Fruit fly (Drosophila melanogaster) whole organism, prepupa: ENCODE results near the gene E5.

Experiments used
- Blimp-1 ChIP-seq: fragments of 200-800 bp; sonication (Bioruptor generic); optimal IDR thresholded peaks from 3 replicates; lab custom pipeline; 2017; ENCODE audit warnings: missing biosample characterization, missing genetic modification characterization, mild to moderate bottlenecking, moderate library complexity, missing genetic modification reagents
- CG10631 ChIP-seq: fragments of 200-800 bp; sonication (Bioruptor generic); optimal IDR thresholded peaks from 2 replicates; lab custom pipeline; 2016; ENCODE audit warnings: missing biosample characterization, missing genetic modification characterization
- CG11294 ChIP-seq: fragments of 200-800 bp; sonication (Bioruptor generic); IDR thresholded peaks from 2 replicates; pipeline ENCODE4 v1.3.6; 2022; ENCODE audit warnings: missing biosample characterization, missing genetic modification characterization
- CG11762 ChIP-seq: fragments of 200-800 bp; sonication (Bioruptor generic); optimal IDR thresholded peaks from 3 replicates; lab custom pipeline; 2016; ENCODE audit warnings: missing biosample characterization, missing genetic modification characterization; ENCODE audit not compliant: insufficient read depth
- CG11902 ChIP-seq: fragments of 200-800 bp; sonication (Bioruptor generic); optimal IDR thresholded peaks from 3 replicates; lab custom pipeline; 2016; ENCODE audit warnings: missing biosample characterization, missing genetic modification characterization
- CG15336 ChIP-seq: fragments of 200-800 bp; sonication (Bioruptor generic); IDR thresholded peaks from 2 replicates; pipeline ENCODE4 v1.3.6; 2022; ENCODE audit warnings: missing biosample characterization, missing genetic modification characterization
- CG3032 ChIP-seq: fragments of 200-800 bp; optimal IDR thresholded peaks from 2 replicates; lab custom pipeline; 2019; ENCODE audit warnings: missing biosample characterization, mild to moderate bottlenecking, missing genetic modification characterization, moderate library complexity
- CG32006 ChIP-seq: fragments of 200-800 bp; sonication (Bioruptor generic); optimal IDR thresholded peaks from 3 replicates; lab custom pipeline; 2017; ENCODE audit warnings: missing biosample characterization, mild to moderate bottlenecking, missing genetic modification characterization
- CG34406 ChIP-seq: fragments of 200-800 bp; sonication (Bioruptor generic); optimal IDR thresholded peaks from 3 replicates; lab custom pipeline; 2016; ENCODE audit warnings: missing biosample characterization, missing genetic modification characterization
- CG3919 ChIP-seq: fragments of 200-800 bp; sonication (Bioruptor generic); optimal IDR thresholded peaks from 3 replicates; lab custom pipeline; 2016; ENCODE audit warnings: missing biosample characterization, missing genetic modification characterization
- CG4318 ChIP-seq: fragments of 200-800 bp; sonication (Bioruptor generic); optimal IDR thresholded peaks from 3 replicates; lab custom pipeline; 2017; ENCODE audit warnings: missing biosample characterization, mild to moderate bottlenecking, missing genetic modification characterization
- CG6163 ChIP-seq: fragments of 200-800 bp; sonication (Bioruptor generic); IDR thresholded peaks from 3 replicates; pipeline ENCODE4 v1.3.6; 2022; ENCODE audit warnings: missing biosample characterization, missing genetic modification characterization
- CG6276 ChIP-seq: fragments of 200-800 bp; sonication (Bioruptor generic); optimal IDR thresholded peaks from 2 replicates; lab custom pipeline; 2017; ENCODE audit warnings: missing biosample characterization, mild to moderate bottlenecking, missing genetic modification characterization
- CG6792 ChIP-seq: fragments of 200-800 bp; sonication (Bioruptor generic); optimal IDR thresholded peaks from 3 replicates; lab custom pipeline; 2016; ENCODE audit warnings: missing biosample characterization, missing genetic modification characterization
- CG6808 ChIP-seq: fragments of 200-800 bp; sonication (Bioruptor generic); optimal IDR thresholded peaks from 3 replicates; lab custom pipeline; 2017; ENCODE audit warnings: missing biosample characterization, missing genetic modification characterization, mild to moderate bottlenecking, moderate library complexity, missing genetic modification reagents
- CG6854 ChIP-seq: fragments of 200-800 bp; sonication (Bioruptor generic); optimal IDR thresholded peaks from 2 replicates; lab custom pipeline; 2017; ENCODE audit warnings: missing biosample characterization, mild to moderate bottlenecking, missing genetic modification characterization
- CG8119 ChIP-seq: fragments of 200-800 bp; sonication (Bioruptor generic); IDR thresholded peaks from 3 replicates; pipeline ENCODE4 v1.3.6; 2022; ENCODE audit warnings: missing biosample characterization, missing genetic modification characterization
- CG8319 ChIP-seq: fragments of 200-800 bp; sonication (Bioruptor generic); optimal IDR thresholded peaks from 3 replicates; lab custom pipeline; 2016; ENCODE audit warnings: missing biosample characterization, missing genetic modification characterization
- CG8632 ChIP-seq: fragments of 200-800 bp; sonication (Bioruptor generic); optimal IDR thresholded peaks from 3 replicates; lab custom pipeline; 2016; ENCODE audit warnings: missing biosample characterization, missing genetic modification characterization
- CG9139 ChIP-seq: fragments of 200-800 bp; sonication (Bioruptor generic); optimal IDR thresholded peaks from 3 replicates; lab custom pipeline; 2017; ENCODE audit warnings: missing biosample characterization, mild to moderate bottlenecking, missing genetic modification characterization
- Eip75B ChIP-seq: fragments of 200-800 bp; sonication (Bioruptor generic); optimal IDR thresholded peaks from 3 replicates; lab custom pipeline; 2016; ENCODE audit warnings: missing biosample characterization, missing genetic modification characterization
- Eip78C ChIP-seq: fragments of 200-800 bp; sonication (Bioruptor generic); peaks from one replicate; lab custom pipeline; 2016; ENCODE audit warnings: missing biosample characterization, missing genetic modification characterization
- Eip93F ChIP-seq: fragments of 200-800 bp; sonication (Bioruptor generic); optimal IDR thresholded peaks from 2 replicates; lab custom pipeline; 2016; ENCODE audit warnings: missing biosample characterization, mild to moderate bottlenecking, missing genetic modification characterization
- Ets96B ChIP-seq: fragments of 200-800 bp; optimal IDR thresholded peaks from 2 replicates; lab custom pipeline; 2019; ENCODE audit warnings: missing biosample characterization, mild to moderate bottlenecking, missing genetic modification characterization, moderate library complexity
- Hr38 ChIP-seq: sonication (Bioruptor generic); optimal IDR thresholded peaks from 2 replicates; lab custom pipeline; 2016; ENCODE audit warnings: missing biosample characterization, missing genetic modification characterization
- Hr39 ChIP-seq: fragments of 200-800 bp; sonication (Bioruptor generic); optimal IDR thresholded peaks from 2 replicates; lab custom pipeline; 2016; ENCODE audit warnings: missing biosample characterization, missing genetic modification characterization
- Hr4 ChIP-seq: fragments of 200-800 bp; sonication (Bioruptor generic); optimal IDR thresholded peaks from 3 replicates; lab custom pipeline; 2016; ENCODE audit warnings: missing biosample characterization, missing genetic modification characterization
- OdsH ChIP-seq: fragments of 200-800 bp; sonication (Bioruptor generic); optimal IDR thresholded peaks from 3 replicates; lab custom pipeline; 2016; ENCODE audit warnings: missing biosample characterization, missing genetic modification characterization
- Smox ChIP-seq: fragments of 200-800 bp; sonication (Bioruptor generic); optimal IDR thresholded peaks from 3 replicates; lab custom pipeline; 2016; ENCODE audit warnings: missing biosample characterization, missing genetic modification characterization
- Sox102F ChIP-seq: fragments of 200-800 bp; sonication (Bioruptor generic); optimal IDR thresholded peaks from 2 replicates; lab custom pipeline; 2016; ENCODE audit warnings: missing biosample characterization, mild to moderate bottlenecking, missing genetic modification characterization
- Sox14 ChIP-seq: fragments of 200-800 bp; sonication (Bioruptor generic); optimal IDR thresholded peaks from 3 replicates; lab custom pipeline; 2016; ENCODE audit warnings: missing biosample characterization, missing genetic modification characterization
- cyc ChIP-seq: fragments of 200-800 bp; sonication (Bioruptor generic); optimal IDR thresholded peaks from 3 replicates; lab custom pipeline; 2016; ENCODE audit warnings: missing biosample characterization, missing genetic modification characterization
- dac ChIP-seq: fragments of 200-800 bp; sonication (Bioruptor generic); optimal IDR thresholded peaks from 2 replicates; lab custom pipeline; 2017; ENCODE audit warnings: missing biosample characterization, mild to moderate bottlenecking, missing genetic modification characterization
- dsx ChIP-seq: fragments of 200-800 bp; optimal IDR thresholded peaks from 3 replicates; lab custom pipeline; 2019; ENCODE audit warnings: missing biosample characterization, mild to moderate bottlenecking, missing genetic modification characterization, moderate library complexity; ENCODE audit not compliant: poor library complexity, severe bottlenecking
- esn ChIP-seq: fragments of 200-800 bp; sonication (Bioruptor generic); optimal IDR thresholded peaks from 2 replicates; lab custom pipeline; 2016; ENCODE audit warnings: missing biosample characterization, mild to moderate bottlenecking, missing genetic modification characterization, moderate library complexity
- fd59A ChIP-seq: fragments of 200-800 bp; sonication (Bioruptor generic); optimal IDR thresholded peaks from 2 replicates; lab custom pipeline; 2017; ENCODE audit warnings: missing biosample characterization, mild to moderate bottlenecking, missing genetic modification characterization, missing genetic modification reagents
- fd85E ChIP-seq: fragments of 200-800 bp; sonication (Bioruptor generic); optimal IDR thresholded peaks from 3 replicates; lab custom pipeline; 2016; ENCODE audit warnings: missing biosample characterization, missing genetic modification characterization
- fkh ChIP-seq: fragments of 200-800 bp; sonication (Bioruptor generic); optimal IDR thresholded peaks from 3 replicates; lab custom pipeline; 2017; ENCODE audit warnings: missing biosample characterization, mild to moderate bottlenecking, missing genetic modification characterization, moderate library complexity
- net ChIP-seq: fragments of 200-800 bp; sonication (Bioruptor generic); optimal IDR thresholded peaks from 3 replicates; lab custom pipeline; 2016; ENCODE audit warnings: missing biosample characterization, missing genetic modification characterization
- pdm3 ChIP-seq: fragments of 200-800 bp; sonication (Bioruptor generic); optimal IDR thresholded peaks from 3 replicates; lab custom pipeline; 2016; ENCODE audit warnings: missing biosample characterization, missing genetic modification characterization
- salr ChIP-seq, 2 experiments: fragments of 200-800 bp; sonication (Bioruptor generic); optimal IDR thresholded peaks; 3 replicates each; lab custom pipeline; 2016 to 2018; ENCODE audit warnings: missing biosample characterization in 2 of 2, missing genetic modification characterization in 2 of 2, mild to moderate bottlenecking in 1 of 2
- spab ChIP-seq: fragments of 200-800 bp; sonication (Bioruptor generic); optimal IDR thresholded peaks from 2 replicates; lab custom pipeline; 2017; ENCODE audit warnings: missing biosample characterization, mild to moderate bottlenecking, missing genetic modification characterization, missing genetic modification reagents
- ss ChIP-seq, 2 experiments: fragments of 200-800 bp; sonication (Bioruptor generic); optimal IDR thresholded peaks; 2 replicates in 1 of 2; 3 replicates in 1 of 2; lab custom pipeline; 2017 to 2018; ENCODE audit warnings: mild to moderate bottlenecking in 2 of 2, missing biosample characterization in 2 of 2, missing genetic modification characterization in 2 of 2, moderate library complexity in 1 of 2
- svp ChIP-seq: fragments of 200-800 bp; sonication (Bioruptor generic); peaks from one replicate; lab custom pipeline; 2016; ENCODE audit warnings: missing biosample characterization, missing genetic modification characterization
- topi ChIP-seq: fragments of 200-800 bp; sonication (Bioruptor generic); optimal IDR thresholded peaks from 3 replicates; lab custom pipeline; 2016; ENCODE audit warnings: missing biosample characterization, missing genetic modification characterization

The E5 gene

dm6 chr3R:13857339-13857738 lies 17.4 kb downstream of the E5 start (continued):
- TF ChIP-seq CG8319 (GFP tag; lab: Kevin White, UChicago) (no peak), CG4318 (GFP tag; lab: Kevin White, UChicago) (peak; percentile 61), topi (no peak), net (GFP tag; lab: Kevin White, UChicago) (peak; percentile 63), CG11762 (GFP tag; lab: Kevin White, UChicago) (peak; percentile 33), dac (GFP tag; lab: Kevin White, UChicago) (peak; percentile 50), pdm3 (GFP tag; lab: Kevin White, UChicago) (peak; percentile 41), CG8119 (GFP tag; lab: Robert Waterston, UW) (peak; percentile 90), CG10631 (peak; percentile 51), Eip78C (peak; percentile 87), CG6792 (GFP tag; lab: Kevin White, UChicago) (peak; percentile 24), CG3032 (tag; lab: Kevin White, UChicago) (peak; percentile 15), cyc (no peak), Sox14 (no peak), CG15336 (peak; percentile 91), CG6276 (GFP tag; lab: Kevin White, UChicago) (peak; percentile 74), CG8632 (GFP tag; lab: Kevin White, UChicago) (peak; percentile 49), Smox (GFP tag; lab: Kevin White, UChicago) (peak; percentile 14), ss (GFP tag; optimal IDR thresholded peaks at IDR 0.05; lab: Kevin White, UChicago) (peak in 1 of 2 experiments; percentile 17), fkh (GFP tag; lab: Kevin White, UChicago) (no peak), CG34406 (peak; percentile 44), esn (GFP tag; lab: Kevin White, UChicago) (no peak)

dm6 chr3R:13855354-13855753 lies 19.4 kb downstream of the E5 start, which contains the start of gene CG14362:
Gene CG14362, minus strand, starts transcription at chr3R:13855454.
- no peak for TF ChIP-seq Smox (GFP tag; lab: Kevin White, UChicago)
- no peak for TF ChIP-seq CG6854
- no peak for TF ChIP-seq CG6808 (GFP tag; lab: Kevin White, UChicago)
- TF ChIP-seq CG8632 (GFP tag; lab: Kevin White, UChicago), result no peak
- no peak for TF ChIP-seq Eip93F (GFP tag; lab: Kevin White, UChicago)
- TF ChIP-seq fd85E (GFP tag; lab: Kevin White, UChicago), result no peak
- no peak for TF ChIP-seq CG11762 (GFP tag; lab: Kevin White, UChicago)
- no peak for TF ChIP-seq Sox102F
- TF ChIP-seq dac (GFP tag; lab: Kevin White, UChicago), result no peak
- TF ChIP-seq Eip75B (GFP tag; lab: Kevin White, UChicago), result no peak
- no peak for TF ChIP-seq Hr4 (GFP tag; lab: Kevin White, UChicago)

- TF ChIP-seq fd59A (GFP tag; lab: Kevin White, UChicago) (peak; percentile 58), CG3919 (GFP tag; lab: Kevin White, UChicago) (peak; percentile 28), salr (GFP tag; optimal IDR thresholded peaks at IDR 0.05; lab: Kevin White, UChicago) (peak in 1 of 2 experiments; percentile 17), Smox (GFP tag; lab: Kevin White, UChicago) (peak; percentile 23), Hr39 (GFP tag; lab: Kevin White, UChicago) (no peak), CG6792 (GFP tag; lab: Kevin White, UChicago) (peak; percentile 26), CG11902 (GFP tag; lab: Kevin White, UChicago) (peak; percentile 17), pdm3 (GFP tag; lab: Kevin White, UChicago) (peak; percentile 18), Blimp-1 (GFP tag; lab: Kevin White, UChicago) (peak; percentile 25), CG3032 (tag; lab: Kevin White, UChicago) (peak; percentile 42), Hr38 (GFP tag; lab: Kevin White, UChicago) (no peak), svp (peak; percentile 75), CG34406 (peak; percentile 38), CG10631 (peak; percentile 42), CG6163 (GFP tag; lab: Robert Waterston, UW) (no peak), CG8119 (GFP tag; lab: Robert Waterston, UW) (no peak), dac (GFP tag; lab: Kevin White, UChicago) (no peak), CG11294 (GFP tag; lab: Robert Waterston, UW) (no peak), CG6276 (GFP tag; lab: Kevin White, UChicago) (no peak), CG32006 (GFP tag; lab: Kevin White, UChicago) (peak; percentile 48), Hr4 (GFP tag; lab: Kevin White, UChicago) (no peak), ss (GFP tag; optimal IDR thresholded peaks at IDR 0.05; lab: Kevin White, UChicago) (peak in 1 of 2 experiments; percentile 39), dsx (peak; percentile 42), CG9139 (GFP tag; lab: Kevin White, UChicago) (peak; percentile 7), OdsH (GFP tag; lab: Kevin White, UChicago) (peak; percentile 1), spab (peak; percentile 20), Ets96B (tag; lab: Kevin White, UChicago) (peak; percentile 51), CG8319 (GFP tag; lab: Kevin White, UChicago) (no peak), topi (peak; percentile 21), Sox102F (peak; percentile 47), CG6808 (GFP tag; lab: Kevin White, UChicago) (peak; percentile 39)
Measured at dm6 chr3R:13850992-13851391, 23.7 kb downstream of the E5 start.
